Fruit fly (Drosophila melanogaster) whole organism, embryonic: ENCODE data around the gene MsrA.

Source experiments
- CG10209 ChIP-seq: fragments of 200-800 bp; sonication (Bioruptor generic); optimal IDR thresholded peaks from 3 replicates; lab custom pipeline; 2017; ENCODE audit warnings: missing biosample characterization, mild to moderate bottlenecking, missing genetic modification characterization, missing genetic modification reagents
- CG10543 ChIP-seq: fragments of 200-800 bp; sonication (Bioruptor generic); optimal IDR thresholded peaks from 3 replicates; lab custom pipeline; 2017; ENCODE audit warnings: missing biosample characterization, mild to moderate bottlenecking, missing genetic modification characterization, moderate library complexity
- CG12155 ChIP-seq: fragments of 200-800 bp; sonication (Bioruptor generic); optimal IDR thresholded peaks from 3 replicates; lab custom pipeline; 2016; ENCODE audit warnings: missing biosample characterization, missing genetic modification characterization
- CG12391 ChIP-seq: fragments of 200-800 bp; sonication (Bioruptor generic); optimal IDR thresholded peaks from 3 replicates; lab custom pipeline; 2018; ENCODE audit warnings: missing biosample characterization, mild to moderate bottlenecking, missing genetic modification characterization, moderate library complexity
- CG14050 ChIP-seq: fragments of 200-800 bp; sonication (Bioruptor generic); IDR thresholded peaks from 3 replicates; pipeline ENCODE4 v1.3.6; 2022; ENCODE audit warnings: missing biosample characterization, missing genetic modification characterization
- CG14710 ChIP-seq: fragments of 200-800 bp; sonication (Bioruptor generic); optimal IDR thresholded peaks from 3 replicates; lab custom pipeline; 2019; ENCODE audit warnings: missing biosample characterization, mild to moderate bottlenecking, missing genetic modification characterization, moderate library complexity
- CG16813 ChIP-seq: fragments of 200-800 bp; sonication (Bioruptor generic); IDR thresholded peaks from 3 replicates; pipeline ENCODE4 v1.3.6; 2022; ENCODE audit warnings: missing biosample characterization, missing genetic modification characterization; ENCODE audit not compliant: partially characterized antibody
- CG16815 ChIP-seq: fragments of 200-800 bp; sonication (Bioruptor generic); optimal IDR thresholded peaks from 3 replicates; lab custom pipeline; 2017; ENCODE audit warnings: missing biosample characterization, mild to moderate bottlenecking, missing genetic modification characterization
- CG2120 ChIP-seq: fragments of 200-800 bp; sonication (Bioruptor generic); optimal IDR thresholded peaks from 3 replicates; lab custom pipeline; 2016; ENCODE audit warnings: missing biosample characterization, missing genetic modification characterization
- CG4328 ChIP-seq: fragments of 200-800 bp; sonication (Bioruptor generic); optimal IDR thresholded peaks from 3 replicates; lab custom pipeline; 2017; ENCODE audit warnings: missing biosample characterization, missing genetic modification reagents, missing genetic modification characterization
- CG4404 ChIP-seq: fragments of 200-800 bp; sonication (Bioruptor generic); IDR thresholded peaks from 2 replicates; pipeline ENCODE4 v1.3.6; 2022; ENCODE audit warnings: missing biosample characterization, missing genetic modification characterization
- CG4707 ChIP-seq: fragments of 200-800 bp; sonication (Bioruptor generic); optimal IDR thresholded peaks from 2 replicates; lab custom pipeline; 2018; ENCODE audit warnings: missing biosample characterization, mild to moderate bottlenecking, missing genetic modification characterization, moderate library complexity
- CG4854 ChIP-seq: fragments of 200-800 bp; sonication (Bioruptor generic); optimal IDR thresholded peaks from 2 replicates; lab custom pipeline; 2016; ENCODE audit warnings: missing biosample characterization, missing genetic modification characterization, inconsistent platforms
- CG7839 ChIP-seq: fragments of 200-800 bp; sonication (Bioruptor generic); optimal IDR thresholded peaks from 3 replicates; lab custom pipeline; 2018; ENCODE audit warnings: missing biosample characterization, mild to moderate bottlenecking, missing genetic modification characterization, moderate library complexity
- CG8281 ChIP-seq: fragments of 200-800 bp; sonication (Bioruptor generic); optimal IDR thresholded peaks from 2 replicates; lab custom pipeline; 2018; ENCODE audit warnings: missing biosample characterization, mild to moderate bottlenecking, missing genetic modification characterization, moderate library complexity
- D19B ChIP-seq: fragments of 200-800 bp; sonication (Bioruptor generic); optimal IDR thresholded peaks from 2 replicates; lab custom pipeline; 2017; ENCODE audit warnings: missing biosample characterization, mild to moderate bottlenecking, missing genetic modification characterization
- Fer1 ChIP-seq: fragments of 200-800 bp; sonication (Bioruptor generic); optimal IDR thresholded peaks from 2 replicates; lab custom pipeline; 2017; ENCODE audit warnings: missing biosample characterization, mild to moderate bottlenecking, missing genetic modification characterization
- Fer3 ChIP-seq: fragments of 200-800 bp; sonication (Bioruptor generic); optimal IDR thresholded peaks from 2 replicates; lab custom pipeline; 2018; ENCODE audit warnings: missing biosample characterization, mild to moderate bottlenecking, missing genetic modification characterization, moderate library complexity
- Gug ChIP-seq: fragments of 200-800 bp; sonication (Bioruptor generic); IDR thresholded peaks from 4 replicates; pipeline ENCODE4 v1.3.6; 2022; ENCODE audit warnings: missing biosample characterization, missing genetic modification characterization
- Hmx ChIP-seq: fragments of 200-800 bp; sonication (Bioruptor generic); optimal IDR thresholded peaks from 2 replicates; lab custom pipeline; 2016; ENCODE audit warnings: missing biosample characterization, missing genetic modification characterization
- Myb ChIP-seq: fragments of 200-800 bp; sonication (Bioruptor generic); optimal IDR thresholded peaks from 2 replicates; lab custom pipeline; 2016; ENCODE audit warnings: missing biosample characterization, missing genetic modification characterization
- Nf-YA ChIP-seq: fragments of 200-800 bp; sonication (Bioruptor generic); IDR thresholded peaks from 2 replicates; pipeline ENCODE4 v1.3.6; 2022; ENCODE audit warnings: missing biosample characterization, missing genetic modification characterization
- Oaz ChIP-seq: fragments of 200-800 bp; sonication (Bioruptor generic); IDR thresholded peaks from 2 replicates; pipeline ENCODE4 v1.3.6; 2022; ENCODE audit warnings: missing biosample characterization, missing genetic modification characterization
- ash1 ChIP-seq: fragments of 200-800 bp; sonication (Bioruptor generic); optimal IDR thresholded peaks from 2 replicates; lab custom pipeline; 2018; ENCODE audit warnings: missing biosample characterization, mild to moderate bottlenecking, missing genetic modification characterization
- bsh ChIP-seq, 2 experiments: fragments of 200-800 bp; sonication (Bioruptor generic); optimal IDR thresholded peaks; 2 replicates each; lab custom pipeline; 2017 to 2018; ENCODE audit warnings: mild to moderate bottlenecking in 2 of 2, missing biosample characterization in 2 of 2, missing genetic modification characterization in 2 of 2, moderate library complexity in 1 of 2
- cg ChIP-seq: fragments of 200-800 bp; sonication (Bioruptor generic); optimal IDR thresholded peaks from 3 replicates; lab custom pipeline; 2019; ENCODE audit warnings: missing biosample characterization, mild to moderate bottlenecking, missing genetic modification characterization, moderate library complexity
- dati ChIP-seq: fragments of 200-800 bp; sonication (Bioruptor generic); IDR thresholded peaks from 2 replicates; pipeline ENCODE4 v1.3.6; 2022; ENCODE audit warnings: missing biosample characterization, missing genetic modification characterization
- exex ChIP-seq: fragments of 200-800 bp; sonication (Bioruptor generic); optimal IDR thresholded peaks from 4 replicates; lab custom pipeline; 2018; ENCODE audit warnings: missing biosample characterization, mild to moderate bottlenecking, missing genetic modification characterization, moderate library complexity
- gcm2 ChIP-seq: fragments of 200-800 bp; sonication (Bioruptor generic); optimal IDR thresholded peaks from 2 replicates; lab custom pipeline; 2016; ENCODE audit warnings: missing biosample characterization, missing genetic modification characterization
- grn ChIP-seq: fragments of 200-800 bp; sonication (Bioruptor generic); optimal IDR thresholded peaks from 3 replicates; lab custom pipeline; 2017; ENCODE audit warnings: missing biosample characterization, missing genetic modification characterization
- gro ChIP-seq: fragments of 200-800 bp; sonication (Bioruptor generic); optimal IDR thresholded peaks from 2 replicates; lab custom pipeline; 2016; ENCODE audit warnings: missing biosample characterization, missing genetic modification characterization
- gsb ChIP-seq: fragments of 200-800 bp; sonication (Bioruptor generic); IDR thresholded peaks from 2 replicates; pipeline ENCODE4 v1.3.6; 2022; ENCODE audit warnings: missing biosample characterization, missing genetic modification characterization
- h ChIP-seq: fragments of >200 bp; optimal IDR thresholded peaks from 2 replicates; lab custom pipeline; 2017
- her ChIP-seq: fragments of 200-800 bp; sonication (Bioruptor generic); optimal IDR thresholded peaks from 2 replicates; lab custom pipeline; 2016; ENCODE audit warnings: missing biosample characterization, missing genetic modification characterization
- hth ChIP-seq: fragments of >200 bp; optimal IDR thresholded peaks from 2 replicates; lab custom pipeline; 2017; ENCODE audit warnings: inconsistent platforms
- ind ChIP-seq: fragments of 200-800 bp; sonication (Bioruptor generic); optimal IDR thresholded peaks from 3 replicates; lab custom pipeline; 2016; ENCODE audit warnings: missing biosample characterization, missing genetic modification characterization
- insv ChIP-seq, 2 experiments: fragments of 200-800 bp; sonication (Bioruptor generic); optimal IDR thresholded peaks; 3 replicates each; lab custom pipeline; 2016 to 2018; ENCODE audit warnings: missing biosample characterization in 2 of 2, missing genetic modification characterization in 2 of 2
- lilli ChIP-seq: fragments of 200-800 bp; sonication (Bioruptor generic); optimal IDR thresholded peaks from 3 replicates; lab custom pipeline; 2016; ENCODE audit warnings: missing biosample characterization, missing genetic modification characterization
- lola ChIP-seq, 3 experiments: fragments of >200 bp in 2 of 3; fragments of 200-800 bp in 1 of 3; sonication (Bioruptor generic) in 1 of 3; optimal IDR thresholded peaks; 2 replicates each; lab custom pipeline; 2017 to 2019; ENCODE audit warnings: missing biosample characterization in 3 of 3, missing genetic modification characterization in 3 of 3, mild to moderate bottlenecking in 1 of 3, moderate library complexity in 1 of 3
- nmo ChIP-seq: fragments of 200-800 bp; sonication (Bioruptor generic); optimal IDR thresholded peaks from 2 replicates; lab custom pipeline; 2018; ENCODE audit warnings: missing biosample characterization, mild to moderate bottlenecking, missing genetic modification characterization, moderate library complexity
- odd ChIP-seq: fragments of 200-800 bp; sonication (Bioruptor generic); optimal IDR thresholded peaks from 2 replicates; lab custom pipeline; 2017; ENCODE audit warnings: missing biosample characterization, mild to moderate bottlenecking, missing genetic modification characterization
- otp ChIP-seq: fragments of 200-800 bp; sonication (Bioruptor generic); IDR thresholded peaks from 3 replicates; pipeline ENCODE4, ENCODE4 v1.3.6; 2022; ENCODE audit warnings: missing biosample characterization, missing genetic modification characterization
- pb ChIP-seq: fragments of 200-800 bp; sonication (Bioruptor generic); optimal IDR thresholded peaks from 3 replicates; lab custom pipeline; 2016; ENCODE audit warnings: missing biosample characterization, missing genetic modification characterization
- ro ChIP-seq: fragments of 200-800 bp; sonication (Bioruptor generic); IDR thresholded peaks from 2 replicates; pipeline ENCODE4 v1.3.6; 2022; ENCODE audit warnings: missing biosample characterization, missing genetic modification characterization
- schlank ChIP-seq: fragments of 200-800 bp; sonication (Bioruptor generic); optimal IDR thresholded peaks from 2 replicates; lab custom pipeline; 2018; ENCODE audit warnings: missing biosample characterization, mild to moderate bottlenecking, missing genetic modification characterization
- sens-2 ChIP-seq: fragments of 200-800 bp; sonication (Bioruptor generic); IDR thresholded peaks from 2 replicates; pipeline ENCODE4 v1.3.6; 2022; ENCODE audit warnings: missing biosample characterization, missing genetic modification characterization
- tll ChIP-seq, 2 experiments: fragments of 200-800 bp in 1 of 2; fragments of >200 bp in 1 of 2; sonication (Bioruptor generic) in 1 of 2; optimal IDR thresholded peaks; 2 replicates each; lab custom pipeline; 2017 to 2019; ENCODE audit warnings: missing biosample characterization in 2 of 2, missing genetic modification characterization in 2 of 2, mild to moderate bottlenecking in 1 of 2, moderate library complexity in 1 of 2
- trh ChIP-seq: fragments of 200-800 bp; sonication (Bioruptor generic); optimal IDR thresholded peaks from 2 replicates; lab custom pipeline; 2016; ENCODE audit warnings: missing biosample characterization, missing genetic modification characterization
- ttk ChIP-seq: fragments of 200-800 bp; sonication (Bioruptor generic); IDR thresholded peaks from 2 replicates; pipeline ENCODE4 v2.1.2; 2022; ENCODE audit warnings: missing biosample characterization, missing genetic modification characterization
- wor ChIP-seq: fragments of 200-800 bp; sonication (Bioruptor generic); IDR thresholded peaks from 2 replicates; pipeline ENCODE4 v1.3.6; 2022; ENCODE audit warnings: missing biosample characterization, missing genetic modification characterization
- zfh2 ChIP-seq: fragments of 200-800 bp; sonication (Bioruptor generic); optimal IDR thresholded peaks from 2 replicates; lab custom pipeline; 2016; ENCODE audit warnings: missing biosample characterization, missing genetic modification characterization

The MsrA gene

DNA sequence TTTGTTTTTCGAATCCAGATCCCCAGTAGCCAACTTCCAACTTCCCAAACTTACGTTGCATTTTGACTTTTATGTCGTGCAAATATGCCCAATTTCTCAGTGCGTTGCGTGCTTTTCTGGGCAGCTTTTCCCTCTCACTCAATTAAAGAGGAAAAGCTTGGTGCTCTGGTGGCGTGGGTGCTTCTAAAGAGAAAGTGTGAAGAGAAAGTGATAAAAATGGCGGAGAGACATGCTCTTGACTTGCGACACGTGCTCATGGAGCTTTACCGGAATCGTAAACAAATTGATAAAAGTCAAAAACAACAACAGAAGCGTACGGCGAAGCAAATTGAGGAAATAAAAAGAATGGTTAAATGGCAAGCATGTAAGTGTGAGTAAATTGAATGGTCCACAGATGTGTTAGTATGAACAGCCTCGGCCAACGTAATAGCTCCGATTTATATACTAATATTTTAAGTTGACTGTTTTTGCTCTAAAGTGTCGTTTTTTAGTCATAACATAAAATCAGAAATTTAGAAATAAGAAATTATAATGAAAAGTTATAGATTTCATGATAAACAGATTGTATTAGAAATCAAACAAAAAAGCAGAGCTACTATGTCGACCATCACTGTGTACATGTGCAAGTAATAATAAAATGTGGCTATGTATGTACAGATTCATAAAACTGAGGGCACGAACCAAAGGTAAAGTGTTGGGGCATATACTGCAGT is 16.8 kb upstream of the MsrA start (continued):
- TF ChIP-seq bsh (GFP tag; optimal IDR thresholded peaks at IDR 0.05; lab: Kevin White, UChicago), result peak in 1 of 2 experiments; percentile 1
- TF ChIP-seq lola (GFP tag; optimal IDR thresholded peaks at IDR 0.05; lab: Kevin White, UChicago), result no peak
- no peak for TF ChIP-seq CG2120 (GFP tag; lab: Kevin White, UChicago)
- TF ChIP-seq gsb, result no peak
- no peak for TF ChIP-seq insv (GFP tag; optimal IDR thresholded peaks at IDR 0.05; lab: Kevin White, UChicago)
- TF ChIP-seq hth (lab: Kevin White, UChicago), result no peak
- no peak for TF ChIP-seq CG14710
- no peak for TF ChIP-seq ash1 (GFP tag; lab: Kevin White, UChicago)
- TF ChIP-seq CG4328 (GFP tag; lab: Kevin White, UChicago), result no peak
- TF ChIP-seq h (lab: Kevin White, UChicago), result no peak
- no peak for TF ChIP-seq CG14050 (GFP tag; lab: Robert Waterston, UW)
- no peak for TF ChIP-seq CG10543 (GFP tag; lab: Kevin White, UChicago)
- no peak for TF ChIP-seq CG4707 (GFP tag; lab: Kevin White, UChicago)
- no peak for TF ChIP-seq ttk (GFP tag; lab: Robert Waterston, UW)
- no peak for TF ChIP-seq trh
- TF ChIP-seq dati (GFP tag; lab: Robert Waterston, UW), result no peak
- no peak for TF ChIP-seq Myb (GFP tag; lab: Kevin White, UChicago)
- no peak for TF ChIP-seq sens-2 (GFP tag; lab: Robert Waterston, UW)
- TF ChIP-seq wor (GFP tag; lab: Robert Waterston, UW), result no peak
- TF ChIP-seq CG12155, result no peak
- TF ChIP-seq grn, result no peak
- peak; percentile 28 for TF ChIP-seq Fer1 (GFP tag; lab: Kevin White, UChicago)
- no peak for TF ChIP-seq Nf-YA
- TF ChIP-seq gcm2 (GFP tag; lab: Kevin White, UChicago), result no peak
- no peak for TF ChIP-seq zfh2 (GFP tag; lab: Kevin White, UChicago)
- TF ChIP-seq CG4404 (GFP tag; lab: Robert Waterston, UW), result no peak
- TF ChIP-seq CG16815 (GFP tag; lab: Kevin White, UChicago), result no peak
- TF ChIP-seq CG8281 (tag; lab: Kevin White, UChicago), result no peak
- no peak for TF ChIP-seq CG16813 (GFP tag; lab: Robert Waterston, UW)
- peak; percentile 15 for TF ChIP-seq nmo (GFP tag; lab: Kevin White, UChicago)
- TF ChIP-seq D19B (GFP tag; lab: Kevin White, UChicago), result peak; percentile 3
- peak; percentile 46 for TF ChIP-seq CG7839 (tag; lab: Kevin White, UChicago)
- TF ChIP-seq ind (GFP tag; lab: Kevin White, UChicago), result no peak
- TF ChIP-seq Fer3 (tag; lab: Kevin White, UChicago), result no peak
- TF ChIP-seq her, result no peak
- TF ChIP-seq odd (GFP tag; lab: Kevin White, UChicago), result peak; percentile 5
- no peak for TF ChIP-seq otp (GFP tag; lab: Robert Waterston, UW)
- TF ChIP-seq Hmx (GFP tag; lab: Kevin White, UChicago), result no peak
- TF ChIP-seq cg (GFP tag; lab: Kevin White, UChicago), result peak; percentile 41
- no peak for TF ChIP-seq tll (GFP tag; optimal IDR thresholded peaks at IDR 0.05; lab: Kevin White, UChicago)
- TF ChIP-seq CG10209 (GFP tag; lab: Kevin White, UChicago), result no peak
- TF ChIP-seq exex (tag; lab: Kevin White, UChicago), result no peak
- TF ChIP-seq CG4854 (GFP tag; lab: Kevin White, UChicago), result no peak
- TF ChIP-seq CG12391 (tag; lab: Kevin White, UChicago), result peak; percentile 5
- TF ChIP-seq pb (GFP tag; lab: Kevin White, UChicago), result no peak
- TF ChIP-seq gro (GFP tag; lab: Kevin White, UChicago), result no peak
- no peak for TF ChIP-seq schlank
- no peak for TF ChIP-seq ro
- no peak for TF ChIP-seq lilli
- TF ChIP-seq Oaz (GFP tag; lab: Robert Waterston, UW), result no peak
- TF ChIP-seq Gug (GFP tag; lab: Robert Waterston, UW), result no peak
